Worm (Caenorhabditis elegans) whole organism, young adult: ENCODE data around the gene fbxb-34.

Source experiments
- B0035.1 ChIP-seq: sonication (generic microtip); optimal IDR thresholded peaks from 2 replicates; lab custom pipeline; 2016; ENCODE audit warnings: missing genetic modification characterization, mild to moderate bottlenecking, missing compliant biosample characterization, missing genotype, missing genetic modification reagents
- ets-4 ChIP-seq: fragments of 200-800 bp; sonication (Bioruptor generic); optimal IDR thresholded peaks from 2 replicates; lab custom pipeline; 2018; ENCODE audit warnings: mild to moderate bottlenecking, missing genetic modification characterization, missing compliant biosample characterization
- lin-54 ChIP-seq: fragments of 200-800 bp; sonication (Bioruptor generic); optimal IDR thresholded peaks from 2 replicates; lab custom pipeline; 2018; ENCODE audit warnings: mild to moderate bottlenecking, missing genetic modification characterization, missing compliant biosample characterization
- madf-10 ChIP-seq: sonication (generic microtip); optimal IDR thresholded peaks from 2 replicates; lab custom pipeline; 2016; ENCODE audit warnings: mild to moderate bottlenecking, missing genetic modification characterization, missing compliant biosample characterization
- nfya-1 ChIP-seq: sonication (generic microtip); optimal IDR thresholded peaks from 2 replicates; lab custom pipeline; 2017; ENCODE audit warnings: antibody characterized with exemption, missing compliant biosample characterization, missing genetic modification characterization, borderline replicate concordance; ENCODE audit not compliant: insufficient read depth
- nhr-80 ChIP-seq: sonication (generic microtip); optimal IDR thresholded peaks from 2 replicates; lab custom pipeline; 2016; ENCODE audit warnings: missing genetic modification characterization, missing compliant biosample characterization

ce11 chrII:580189-580643 lies 7.4 kb upstream of the fbxb-34 start, which contains the start of the genes cdc-37 and W08F4.3:
- TF ChIP-seq madf-10: no peak
- peak; percentile 52 for TF ChIP-seq lin-54
- TF ChIP-seq nfya-1: no peak
- no peak for TF ChIP-seq ets-4
- TF ChIP-seq B0035.1 (tag; lab: Kevin White, UChicago): no peak
- TF ChIP-seq nhr-80: no peak
